Worm (Caenorhabditis elegans): Measurements from ENCODE around the gene D1054.8.

D1054.8 gene

DNA sequence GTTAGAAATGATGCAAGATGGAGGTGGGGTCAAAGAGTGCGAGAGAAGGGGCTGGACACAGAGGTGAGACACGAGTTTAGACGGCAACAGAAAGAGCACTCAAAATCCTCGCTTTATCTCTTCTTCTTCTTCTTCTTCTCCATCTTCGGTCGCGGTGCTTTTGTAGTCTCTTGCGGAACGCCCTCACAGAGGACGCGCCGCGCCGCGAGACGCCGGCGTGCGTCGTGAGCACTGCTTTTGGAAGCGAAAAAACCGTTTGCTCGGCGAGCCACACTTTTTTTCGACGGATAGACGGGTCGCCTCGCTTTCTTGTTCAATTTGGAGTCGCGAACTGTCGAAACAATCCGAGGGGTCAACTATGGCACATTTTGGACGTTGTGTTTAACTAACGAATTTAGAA is 6.8 kb downstream of the D1054.8 start, which contains the start of gene D1054.9:
Gene D1054.9 (minus strand): TSS at position 137 of the 400 bp plus-strand sequence.
- TF ChIP-seq lsy-12 (tag; optimal IDR thresholded peaks at IDR 0.05): no peak
- TF ChIP-seq nhr-237 (tag; optimal IDR thresholded peaks at IDR 0.05): no peak
- TF ChIP-seq unc-62 (GFP tag; optimal IDR thresholded peaks at IDR 0.05): no peak
- no peak for TF ChIP-seq nhr-25 (tag; optimal IDR thresholded peaks at IDR 0.05)
- TF ChIP-seq R02D3.7 (tag; optimal IDR thresholded peaks at IDR 0.05): no peak
- no peak for TF ChIP-seq elt-1 (tag; optimal IDR thresholded peaks at IDR 0.05)
- TF ChIP-seq ztf-4 (tag; optimal IDR thresholded peaks at IDR 0.05): no peak
- no peak for TF ChIP-seq nhr-11 (tag; optimal IDR thresholded peaks at IDR 0.05)
- no peak for TF ChIP-seq ama-1 (optimal IDR thresholded peaks at IDR 0.05)
- no peak for TF ChIP-seq fos-1 (tag; optimal IDR thresholded peaks at IDR 0.05)
- no peak for TF ChIP-seq ztf-11 (tag; optimal IDR thresholded peaks at IDR 0.05)
- TF ChIP-seq nhr-76 (tag; optimal IDR thresholded peaks at IDR 0.05): no peak
- TF ChIP-seq lin-15B (tag; optimal IDR thresholded peaks at IDR 0.05): no peak
- TF ChIP-seq nhr-77 (tag; optimal IDR thresholded peaks at IDR 0.05): no peak
- no peak for TF ChIP-seq ceh-9 (tag; optimal IDR thresholded peaks at IDR 0.05)

ce11 chrV:10792775-10793174 is 8.7 kb downstream of the D1054.8 start, which contains the start of gene D1054.10:
Gene D1054.10 (minus strand): TSS chrV:10792875.
- TF ChIP-seq lin-15B (tag; optimal IDR thresholded peaks at IDR 0.05): no peak
- TF ChIP-seq daf-12 (tag; optimal IDR thresholded peaks at IDR 0.05): no peak
- TF ChIP-seq fkh-2 (tag; optimal IDR thresholded peaks at IDR 0.05): no peak
- no peak for TF ChIP-seq skn-1 (tag; optimal IDR thresholded peaks at IDR 0.05)
- TF ChIP-seq unc-39 (tag; optimal IDR thresholded peaks at IDR 0.05): no peak
- no peak for TF ChIP-seq hmg-11 (tag; optimal IDR thresholded peaks at IDR 0.05)
- no peak for TF ChIP-seq mml-1 (tag; optimal IDR thresholded peaks at IDR 0.05)

- no peak for TF ChIP-seq unc-62 (GFP tag; optimal IDR thresholded peaks at IDR 0.05)
- no peak for TF ChIP-seq nhr-11 (tag; optimal IDR thresholded peaks at IDR 0.05)
- no peak for TF ChIP-seq jun-1 (tag; optimal IDR thresholded peaks at IDR 0.05)
- TF ChIP-seq nhr-28 (tag; optimal IDR thresholded peaks at IDR 0.05): no peak
- no peak for TF ChIP-seq R02D3.7 (tag; optimal IDR thresholded peaks at IDR 0.05)
- no peak for TF ChIP-seq nhr-25 (tag; optimal IDR thresholded peaks at IDR 0.05)
- TF ChIP-seq ztf-4 (tag; optimal IDR thresholded peaks at IDR 0.05): no peak
- no peak for TF ChIP-seq ceh-82 (tag; optimal IDR thresholded peaks at IDR 0.05)
- no peak for TF ChIP-seq lsy-12 (tag; optimal IDR thresholded peaks at IDR 0.05)
- TF ChIP-seq elt-3 (tag; optimal IDR thresholded peaks at IDR 0.05): no peak
- TF ChIP-seq nhr-77 (tag; optimal IDR thresholded peaks at IDR 0.05): no peak
- no peak for TF ChIP-seq daf-12 (tag; optimal IDR thresholded peaks at IDR 0.05)
- no peak for TF ChIP-seq nhr-43 (tag; optimal IDR thresholded peaks at IDR 0.05; ENCODE audit: poor library complexity, severe bottlenecking)
- TF ChIP-seq hmg-11 (tag; optimal IDR thresholded peaks at IDR 0.05): no peak
- TF ChIP-seq ama-1 (optimal IDR thresholded peaks at IDR 0.05): no peak
Measured at ce11 chrV:10793498-10793897, 9.4 kb downstream of the D1054.8 start, which contains the start of gene ule-3. Gene ule-3 (plus strand): TSS chrV:10793798.

ce11 chrV:10794463-10794862 is 10.4 kb downstream of the D1054.8 start:
- TF ChIP-seq nhr-23 (tag; optimal IDR thresholded peaks at IDR 0.05) (no peak), aly-2 (tag; optimal IDR thresholded peaks at IDR 0.05) (no peak), ztf-4 (tag; optimal IDR thresholded peaks at IDR 0.05) (no peak), skn-1 (tag; optimal IDR thresholded peaks at IDR 0.05) (no peak), fkh-2 (tag; optimal IDR thresholded peaks at IDR 0.05) (no peak), nhr-76 (tag; optimal IDR thresholded peaks at IDR 0.05) (no peak), fkh-10 (GFP tag; optimal IDR thresholded peaks at IDR 0.05) (no peak), ceh-9 (tag; optimal IDR thresholded peaks at IDR 0.05) (no peak), lin-39 (tag; optimal IDR thresholded peaks at IDR 0.05) (no peak), nhr-28 (tag; optimal IDR thresholded peaks at IDR 0.05) (no peak)

DNA sequence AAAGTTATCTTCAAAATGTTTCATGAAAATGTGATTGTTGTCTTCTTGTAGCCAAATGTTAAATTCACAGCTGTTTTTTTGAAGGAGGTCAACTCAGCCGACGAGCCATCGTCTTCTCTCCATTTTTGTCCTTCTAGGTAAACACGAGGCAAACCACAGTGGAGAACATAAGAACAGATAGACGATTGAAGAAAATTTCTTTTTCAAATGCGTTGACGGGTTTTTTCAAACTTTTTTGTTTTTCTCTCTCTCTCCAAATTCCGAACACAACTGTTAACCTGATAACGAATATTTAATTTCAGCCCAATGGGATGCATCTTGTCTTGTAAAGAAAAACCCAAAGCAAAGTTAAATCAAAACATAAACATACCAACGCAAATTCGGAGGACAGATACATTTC is 11.4 kb downstream of the D1054.8 start, which contains the start of gene D1054.19:
Gene D1054.19 (plus strand): TSS at position 301 of the 400 bp plus-strand sequence.
- TF ChIP-seq nhr-77 (tag; optimal IDR thresholded peaks at IDR 0.05): no peak
- no peak for TF ChIP-seq elt-3 (tag; optimal IDR thresholded peaks at IDR 0.05)
- no peak for TF ChIP-seq lin-39 (tag; optimal IDR thresholded peaks at IDR 0.05)
- TF ChIP-seq nhr-12 (tag; optimal IDR thresholded peaks at IDR 0.05): no peak

DNA sequence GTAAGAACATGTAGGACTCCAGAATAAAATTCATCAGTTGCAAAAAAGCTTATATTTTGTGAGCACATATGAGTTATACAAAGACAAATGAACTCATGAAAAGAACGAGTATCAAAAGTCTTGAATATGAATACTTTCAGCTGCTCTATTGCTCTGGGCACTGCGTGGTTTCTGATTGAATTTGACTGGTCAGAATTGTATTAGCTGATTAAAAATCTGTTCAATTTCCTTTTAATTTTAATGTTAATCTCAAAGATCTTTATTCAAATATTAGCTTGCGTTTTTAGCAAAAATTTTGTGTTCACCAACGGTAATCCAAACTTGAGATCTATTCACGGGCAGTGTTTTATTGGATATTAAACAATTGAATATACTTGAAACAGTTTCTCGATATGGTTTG is 14.0 kb downstream of the D1054.8 start, which contains the start of gene srh-184:
Gene srh-184 (minus strand): TSS at position 101 of the 400 bp plus-strand sequence.
- TF ChIP-seq mdl-1 (tag; optimal IDR thresholded peaks at IDR 0.05) (no peak), sea-2 (GFP tag; optimal IDR thresholded peaks at IDR 0.05) (no peak), ceh-28 (tag; optimal IDR thresholded peaks at IDR 0.05) (no peak), skn-1 (tag; optimal IDR thresholded peaks at IDR 0.05) (no peak), nhr-237 (tag; optimal IDR thresholded peaks at IDR 0.05) (no peak), eor-1 (tag; optimal IDR thresholded peaks at IDR 0.05) (no peak), nhr-11 (tag; optimal IDR thresholded peaks at IDR 0.05) (no peak), daf-12 (tag; optimal IDR thresholded peaks at IDR 0.05) (no peak), fkh-2 (tag; optimal IDR thresholded peaks at IDR 0.05) (no peak), nhr-67 (tag; optimal IDR thresholded peaks at IDR 0.05) (no peak), ceh-82 (tag; optimal IDR thresholded peaks at IDR 0.05) (no peak), elt-3 (tag; optimal IDR thresholded peaks at IDR 0.05) (no peak), zag-1 (tag; optimal IDR thresholded peaks at IDR 0.05) (no peak)

Data from whole organism, L3 larva.